Fruit fly (Drosophila melanogaster): ENCODE data around the gene CG11251.

dm6 chr3L:13068293-13068692 lies 21.5 kb downstream of the CG11251 start:
- TF ChIP-seq CG8478 (optimal IDR thresholded peaks at IDR 0.05) (no peak), psq (optimal IDR thresholded peaks at IDR 0.05) (no peak), Dll (optimal IDR thresholded peaks at IDR 0.05) (no peak), usp (GFP tag; optimal IDR thresholded peaks at IDR 0.05) (no peak), pan (optimal IDR thresholded peaks at IDR 0.05) (no peak)

All from whole organism.